Fruit fly (Drosophila melanogaster): ENCODE measurements around the gene Ugt36A1.

Ugt36A1 gene

dm6 chr2L:3647521-3648172, 28.8 kb downstream of the Ugt36A1 start (continued):
- TF ChIP-seq CG12071 (GFP tag; optimal IDR thresholded peaks at IDR 0.05) (no peak), BEAF-32 (GFP tag; optimal IDR thresholded peaks at IDR 0.05) (no peak), rib (GFP tag; IDR thresholded peaks at IDR 0.05) (no peak), CG3847 (GFP tag; IDR thresholded peaks at IDR 0.05) (no peak), dati (GFP tag; IDR thresholded peaks at IDR 0.05) (no peak), stc (GFP tag; IDR thresholded peaks at IDR 0.05) (no peak), Meics (GFP tag; optimal IDR thresholded peaks at IDR 0.05) (no peak), CG42726 (GFP tag; IDR thresholded peaks at IDR 0.05; ENCODE audit: partially characterized antibody) (no peak), tap (tag; optimal IDR thresholded peaks at IDR 0.05) (peak; percentile 16), CG17361 (GFP tag; IDR thresholded peaks at IDR 0.05) (no peak), B-H2 (GFP tag; optimal IDR thresholded peaks at IDR 0.05) (no peak), CHES-1-like (GFP tag; optimal IDR thresholded peaks at IDR 0.05) (no peak), slou (GFP tag; optimal IDR thresholded peaks at IDR 0.05) (no peak), CG8359 (GFP tag; optimal IDR thresholded peaks at IDR 0.05; ENCODE audit: borderline replicate concordance) (no peak), NC2α (GFP tag; optimal IDR thresholded peaks at IDR 0.05) (no peak), tup (GFP tag; optimal IDR thresholded peaks at IDR 0.05) (no peak), vfl (GFP tag; optimal IDR thresholded peaks at IDR 0.05) (no peak), dimm (GFP tag; IDR thresholded peaks at IDR 0.05) (no peak), CG6689 (GFP tag; IDR thresholded peaks at IDR 0.05) (no peak), bbx (GFP tag; IDR thresholded peaks at IDR 0.05; ENCODE audit: partially characterized antibody) (no peak), Hmx (GFP tag; optimal IDR thresholded peaks at IDR 0.05) (no peak), CG12236 (GFP tag; optimal IDR thresholded peaks at IDR 0.05) (no peak), cad (GFP tag; optimal IDR thresholded peaks at IDR 0.05) (no peak), CG1603 (tag; optimal IDR thresholded peaks at IDR 0.05) (peak; percentile 40), Doc2 (GFP tag; IDR thresholded peaks at IDR 0.05) (no peak), MESR4 (GFP tag; optimal IDR thresholded peaks at IDR 0.05) (no peak), amos (GFP tag; IDR thresholded peaks at IDR 0.05; ENCODE audit: partially characterized antibody) (no peak), disco-r (GFP tag; optimal IDR thresholded peaks at IDR 0.05) (no peak), Stat92E (GFP tag; optimal IDR thresholded peaks at IDR 0.05) (no peak), CG3838 (GFP tag; optimal IDR thresholded peaks at IDR 0.05) (no peak), CG1602 (GFP tag; optimal IDR thresholded peaks at IDR 0.05) (no peak), CG10267 (tag; optimal IDR thresholded peaks at IDR 0.05) (no peak), Tbp (GFP tag; optimal IDR thresholded peaks at IDR 0.05) (no peak), ttk (GFP tag; IDR thresholded peaks at IDR 0.05) (no peak), CrebB (tag; optimal IDR thresholded peaks at IDR 0.05) (no peak), Doc3 (GFP tag; IDR thresholded peaks at IDR 0.05; ENCODE audit: partially characterized antibody) (no peak), CG31224 (GFP tag; IDR thresholded peaks at IDR 0.05) (no peak), zen (tag; optimal IDR thresholded peaks at IDR 0.05) (no peak), pnt (GFP tag; optimal IDR thresholded peaks at IDR 0.05) (no peak), CG18262 (tag; optimal IDR thresholded peaks at IDR 0.05) (peak; percentile 23), CG13296 (GFP tag; optimal IDR thresholded peaks at IDR 0.05) (no peak), kni (GFP tag; optimal IDR thresholded peaks at IDR 0.05) (no peak), tx (GFP tag; optimal IDR thresholded peaks at IDR 0.05) (no peak), CG10431 (GFP tag; optimal IDR thresholded peaks at IDR 0.05) (peak; percentile 43), Nf-YC (tag; optimal IDR thresholded peaks at IDR 0.05) (no peak), CG6272 (GFP tag; IDR thresholded peaks at IDR 0.05) (no peak), gcm (GFP tag; optimal IDR thresholded peaks at IDR 0.05) (peak; percentile 2), CG4424 (GFP tag; optimal IDR thresholded peaks at IDR 0.05) (peak; percentile 16), Xbp1 (GFP tag; optimal IDR thresholded peaks at IDR 0.05) (no peak), CG8478 (optimal IDR thresholded peaks at IDR 0.05) (no peak), az2 (GFP tag; optimal IDR thresholded peaks at IDR 0.05) (no peak)
